Worm (Caenorhabditis elegans): ENCODE data around the gene cor-1.

The cor-1 gene

ce11 chrIII:10248441-10249137 lies at the start of gene cor-1, which contains the start of gene div-1:
TSS of gene cor-1 (plus strand) at chrIII:10249111.
TSS of gene div-1 (minus strand) at chrIII:10248559.
- TF ChIP-seq lsy-12 (tag; optimal IDR thresholded peaks at IDR 0.05) (no peak), nhr-28 (tag; optimal IDR thresholded peaks at IDR 0.05) (no peak), nhr-237 (tag; optimal IDR thresholded peaks at IDR 0.05) (no peak), tbx-2 (tag; optimal IDR thresholded peaks at IDR 0.05) (no peak), pha-4 (tag; optimal IDR thresholded peaks at IDR 0.05) (peak; percentile 62), nhr-77 (tag; optimal IDR thresholded peaks at IDR 0.05) (no peak), nfya-1 (tag; optimal IDR thresholded peaks at IDR 0.05; ENCODE audit: insufficient read depth) (peak; percentile 42), sea-2 (GFP tag; optimal IDR thresholded peaks at IDR 0.05) (no peak), fos-1 (tag; optimal IDR thresholded peaks at IDR 0.05) (no peak), lin-39 (tag; optimal IDR thresholded peaks at IDR 0.05) (peak; percentile 25), elt-2 (tag; optimal IDR thresholded peaks at IDR 0.05) (peak; percentile 7), egl-27 (tag; optimal IDR thresholded peaks at IDR 0.05) (no peak), nhr-12 (tag; optimal IDR thresholded peaks at IDR 0.05) (no peak), elt-1 (tag; optimal IDR thresholded peaks at IDR 0.05) (no peak), fkh-10 (GFP tag; optimal IDR thresholded peaks at IDR 0.05) (no peak), unc-39 (tag; optimal IDR thresholded peaks at IDR 0.05) (no peak), lin-15B (tag; optimal IDR thresholded peaks at IDR 0.05) (peak; percentile 62), nhr-23 (tag; optimal IDR thresholded peaks at IDR 0.05) (no peak), nhr-25 (tag; optimal IDR thresholded peaks at IDR 0.05) (no peak), ceh-9 (tag; optimal IDR thresholded peaks at IDR 0.05) (no peak), ceh-82 (tag; optimal IDR thresholded peaks at IDR 0.05) (no peak), ZK546.5 (tag; optimal IDR thresholded peaks at IDR 0.05) (no peak), R02D3.7 (tag; optimal IDR thresholded peaks at IDR 0.05) (no peak), skn-1 (tag; optimal IDR thresholded peaks at IDR 0.05) (no peak), pqm-1 (tag; optimal IDR thresholded peaks at IDR 0.05) (no peak), nhr-67 (tag; optimal IDR thresholded peaks at IDR 0.05) (no peak), mdl-1 (tag; optimal IDR thresholded peaks at IDR 0.05) (no peak), unc-62 (GFP tag; optimal IDR thresholded peaks at IDR 0.05) (no peak), nhr-43 (tag; optimal IDR thresholded peaks at IDR 0.05; ENCODE audit: poor library complexity, severe bottlenecking) (no peak), ama-1 (optimal IDR thresholded peaks at IDR 0.05) (no peak), daf-12 (tag; optimal IDR thresholded peaks at IDR 0.05) (no peak), zag-1 (tag; optimal IDR thresholded peaks at IDR 0.05) (no peak), ceh-16 (tag; optimal IDR thresholded peaks at IDR 0.05) (no peak), eor-1 (tag; optimal IDR thresholded peaks at IDR 0.05) (no peak), snpc-4 (tag; optimal IDR thresholded peaks at IDR 0.05) (peak; percentile 54)

- TF ChIP-seq sea-2 (GFP tag; optimal IDR thresholded peaks at IDR 0.05) (no peak), ZK546.5 (tag; optimal IDR thresholded peaks at IDR 0.05) (no peak), egl-27 (tag; optimal IDR thresholded peaks at IDR 0.05) (no peak), ceh-16 (tag; optimal IDR thresholded peaks at IDR 0.05) (no peak), nhr-11 (tag; optimal IDR thresholded peaks at IDR 0.05) (no peak), ceh-9 (tag; optimal IDR thresholded peaks at IDR 0.05) (no peak), fos-1 (tag; optimal IDR thresholded peaks at IDR 0.05) (no peak), nfya-1 (tag; optimal IDR thresholded peaks at IDR 0.05; ENCODE audit: insufficient read depth) (no peak), ama-1 (optimal IDR thresholded peaks at IDR 0.05) (no peak), fkh-2 (tag; optimal IDR thresholded peaks at IDR 0.05) (no peak), ztf-11 (tag; optimal IDR thresholded peaks at IDR 0.05) (no peak), egl-5 (tag; optimal IDR thresholded peaks at IDR 0.05) (no peak)
These were observed 47.7 kb upstream of the cor-1 start, which contains the start of the genes T20G5.13 and T20G5.12 for ce11 chrIII:10201235-10201634. TSS of gene T20G5.13 (minus strand) at chrIII:10201335. TSS of gene T20G5.12 (plus strand) at chrIII:10201604.

- TF ChIP-seq nhr-25 (tag; optimal IDR thresholded peaks at IDR 0.05) (peak; percentile 41), nfya-1 (tag; optimal IDR thresholded peaks at IDR 0.05; ENCODE audit: insufficient read depth) (no peak)
These were observed 46.5 kb upstream of the cor-1 start for ce11 chrIII:10202391-10202790.

Data from whole organism, L3 larva.